Worm (Caenorhabditis elegans) whole organism, L4 larva: ENCODE measurements around the gene srx-13.

Experiments used
- ama-1 ChIP-seq: fragments of 150-350 bp; optimal IDR thresholded peaks from 2 replicates; lab custom pipeline; 2014; ENCODE audit warnings: inconsistent platforms, mixed read lengths
- lin-29 ChIP-seq: fragments of 200-800 bp; sonication (Bioruptor generic); IDR thresholded peaks from 2 replicates; pipeline ENCODE4 v1.3.6; 2022; ENCODE audit warnings: missing genetic modification reagents, missing genetic modification characterization, missing compliant biosample characterization
- nhr-77 ChIP-seq: fragments of 150-350 bp; optimal IDR thresholded peaks from 2 replicates; lab custom pipeline; 2014; ENCODE audit warnings: missing biosample characterization, missing genetic modification characterization

DNA sequence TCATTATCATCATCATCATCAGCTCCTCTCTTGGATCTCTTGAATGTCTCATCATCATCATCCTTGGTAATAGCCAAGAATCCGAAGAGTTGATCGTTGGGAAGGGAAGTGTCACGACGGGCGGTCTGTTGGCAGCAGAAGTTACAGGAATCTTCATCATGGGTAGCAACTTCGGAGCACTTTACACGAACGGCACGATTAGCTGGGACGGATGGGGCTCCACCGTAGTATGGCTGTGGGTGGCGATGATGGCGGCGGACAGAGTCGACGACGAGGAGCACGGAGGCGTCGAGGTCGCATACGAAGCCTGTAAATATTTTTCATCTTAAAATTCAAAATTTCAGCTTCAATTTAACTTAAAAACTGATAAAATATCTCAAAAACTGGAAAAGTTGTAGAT is 4.9 kb upstream of the srx-13 start:
- TF ChIP-seq nhr-77 (tag; lab: Kevin White, UChicago) (no peak), ama-1 (no peak), lin-29 (GFP tag; lab: Robert Waterston, UW) (no peak)
